Worm (Caenorhabditis elegans) whole organism, L4 larva: ENCODE results near the gene Y67H2A.2.

Experiments
- F44E2.7 ChIP-seq: fragments of 200-800 bp; sonication (Bioruptor generic); IDR thresholded peaks from 2 replicates; pipeline ENCODE4 v2.1.2; 2022; ENCODE audit warnings: missing genetic modification characterization, missing compliant biosample characterization
- ceh-82 ChIP-seq: sonication (generic microtip); optimal IDR thresholded peaks from 2 replicates; lab custom pipeline; 2017; ENCODE audit warnings: missing biosample characterization, missing genetic modification characterization
- fkh-10 ChIP-seq: fragments of 150-350 bp; optimal IDR thresholded peaks from 2 replicates; lab custom pipeline; 2014; ENCODE audit warnings: missing biosample characterization, missing genetic modification reagents, missing genetic modification characterization
- nhr-28 ChIP-seq: fragments of 150-350 bp; optimal IDR thresholded peaks from 2 replicates; lab custom pipeline; 2014; ENCODE audit warnings: missing biosample characterization, missing genetic modification characterization
- nhr-76 ChIP-seq: fragments of 150-350 bp; optimal IDR thresholded peaks from 2 replicates; lab custom pipeline; 2014; ENCODE audit warnings: missing biosample characterization, missing genetic modification characterization
- pha-4 ChIP-seq, 2 experiments: fragments of 150-350 bp in 1 of 2; fragments of 200-800 bp in 1 of 2; sonication (Bioruptor generic) in 1 of 2; IDR thresholded peaks in 1 of 2; optimal IDR thresholded peaks in 1 of 2; 2 replicates each; pipeline versions ENCODE4 v1.3.6 to Lab custom; 2014 to 2022; ENCODE audit warnings: missing genetic modification characterization in 2 of 2, missing genetic modification reagents in 2 of 2, missing biosample characterization in 1 of 2, missing compliant biosample characterization in 1 of 2
- rbr-2 ChIP-seq: sonication (generic microtip); optimal IDR thresholded peaks from 2 replicates; lab custom pipeline; 2016; ENCODE audit warnings: missing genotype, missing genetic modification characterization, missing compliant biosample characterization
- tag-97 ChIP-seq: fragments of 200-800 bp; sonication (Bioruptor generic); IDR thresholded peaks from 2 replicates; pipeline ENCODE4 v1.3.6; 2022; ENCODE audit warnings: missing genetic modification characterization, missing compliant biosample characterization

- TF ChIP-seq pha-4 (GFP tag; IDR thresholded peaks at IDR 0.05; lab: Robert Waterston, UW) (no peak), pha-4 (tag; optimal IDR thresholded peaks at IDR 0.05; lab: Kevin White, UChicago) (no peak), nhr-76 (tag; lab: Kevin White, UChicago) (no peak), F44E2.7 (no peak), tag-97 (GFP tag; lab: Robert Waterston, UW) (no peak), rbr-2 (tag; lab: Kevin White, UChicago) (no peak), ceh-82 (tag; lab: Kevin White, UChicago) (no peak), nhr-28 (no peak), fkh-10 (GFP tag; lab: Kevin White, UChicago) (no peak)
Measured at ce11 chrIV:13309636-13310035, 12.0 kb upstream of the Y67H2A.2 start.
